Worm (Caenorhabditis elegans): ENCODE measurements around the gene ZK355.3.

DNA sequence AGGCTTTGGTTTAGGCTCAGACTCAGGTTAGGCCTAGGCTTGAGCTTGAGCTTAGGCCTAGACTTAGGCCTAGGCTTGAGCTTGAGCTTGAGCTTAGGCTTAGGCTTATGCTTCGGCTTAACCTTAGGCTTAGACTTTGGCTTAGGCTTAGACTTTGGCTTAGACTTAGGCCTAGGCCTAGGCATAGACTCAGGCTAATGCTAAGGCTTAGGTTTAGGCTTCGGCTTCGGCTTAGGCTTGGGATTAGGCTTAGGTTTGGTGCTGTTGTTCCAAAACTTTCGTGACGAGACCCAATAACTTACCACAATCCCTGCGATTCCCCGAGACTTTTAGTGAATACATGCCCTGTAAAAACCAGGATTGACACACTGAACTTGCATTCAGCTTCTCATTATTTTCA lies 12.2 kb upstream of the ZK355.3 start:
- TF ChIP-seq tbx-11 (GFP tag; IDR thresholded peaks at IDR 0.05), result no peak
- no peak for TF ChIP-seq flt-1 (GFP tag; IDR thresholded peaks at IDR 0.05)
- TF ChIP-seq scrt-1 (GFP tag; IDR thresholded peaks at IDR 0.05), result no peak
- TF ChIP-seq tbx-37 (GFP tag; conservative IDR thresholded peaks at IDR 0.05), result no peak
- no peak for TF ChIP-seq ama-1 (optimal IDR thresholded peaks at IDR 0.05)
- no peak for TF ChIP-seq ets-7 (tag; optimal IDR thresholded peaks at IDR 0.05)
- TF ChIP-seq ceh-36 (tag; optimal IDR thresholded peaks at IDR 0.05), result peak; percentile 52
- no peak for TF ChIP-seq ceh-13 (GFP tag; optimal IDR thresholded peaks at IDR 0.05)
- no peak for TF ChIP-seq sea-1 (GFP tag; conservative IDR thresholded peaks at IDR 0.05)
- TF ChIP-seq hmg-4 (GFP tag; optimal IDR thresholded peaks at IDR 0.05), result no peak
- no peak for TF ChIP-seq tra-4 (tag; optimal IDR thresholded peaks at IDR 0.05)
- TF ChIP-seq hnd-1 (tag; optimal IDR thresholded peaks at IDR 0.05), result no peak
- TF ChIP-seq F13C5.2 (tag; optimal IDR thresholded peaks at IDR 0.05), result no peak

Measured in whole organism, early embryonic.